Worm (Caenorhabditis elegans): ENCODE measurements around the gene sup-26.

DNA sequence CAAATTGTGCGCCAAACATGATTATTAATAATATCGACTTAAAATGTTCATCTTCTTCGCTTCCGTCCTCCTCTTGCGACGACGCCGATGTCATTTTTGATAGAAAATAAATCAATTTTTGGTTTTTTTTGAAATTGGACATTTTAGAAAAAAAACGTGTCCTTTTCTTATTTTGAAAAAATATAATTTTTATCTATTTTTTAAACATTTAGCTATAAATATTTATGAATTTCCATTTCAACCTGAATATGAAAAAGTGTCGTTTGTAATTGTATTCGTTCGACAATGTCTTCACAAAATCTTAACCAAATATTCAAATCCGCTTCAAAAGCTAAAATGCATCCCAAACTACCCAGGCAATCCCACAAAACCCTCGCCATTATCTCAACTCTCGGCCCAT, 7.4 kb upstream of the sup-26 start, which contains the start of gene R10E4.3:
- TF ChIP-seq ceh-24 (tag; optimal IDR thresholded peaks at IDR 0.05), result no peak
- TF ChIP-seq nfya-1 (tag; optimal IDR thresholded peaks at IDR 0.05), result no peak
- no peak for TF ChIP-seq mec-3 (tag; optimal IDR thresholded peaks at IDR 0.05; ENCODE audit: borderline replicate concordance)
- TF ChIP-seq C08G9.2 (tag; optimal IDR thresholded peaks at IDR 0.05), result no peak
- no peak for TF ChIP-seq hlh-6 (tag; optimal IDR thresholded peaks at IDR 0.05)
- no peak for TF ChIP-seq pha-2 (tag; optimal IDR thresholded peaks at IDR 0.05)
- TF ChIP-seq pag-3 (tag; optimal IDR thresholded peaks at IDR 0.05; ENCODE audit: borderline replicate concordance), result no peak
- TF ChIP-seq ref-2 (tag; optimal IDR thresholded peaks at IDR 0.05), result no peak
- no peak for TF ChIP-seq pqm-1 (tag; optimal IDR thresholded peaks at IDR 0.05)
- no peak for TF ChIP-seq ama-1 (optimal IDR thresholded peaks at IDR 0.05)
- TF ChIP-seq tbx-2 (tag; optimal IDR thresholded peaks at IDR 0.05), result no peak

Measured in whole organism, late embryonic.